Worm (Caenorhabditis elegans) whole organism, L4 larva: ENCODE data around the gene ulp-4.

Experiments used
- ZK546.5 ChIP-seq, 2 experiments: sonication (generic microtip); optimal IDR thresholded peaks; 2 replicates each; lab custom pipeline; 2017; ENCODE audit warnings: missing biosample characterization in 2 of 2, missing genetic modification characterization in 2 of 2
- daf-19 ChIP-seq: fragments of 200-800 bp; sonication (Bioruptor generic); conservative IDR thresholded peaks from 2 replicates; pipeline ENCODE4 v1.3.6; 2022; ENCODE audit warnings: missing genetic modification characterization, missing compliant biosample characterization
- fkh-10 ChIP-seq: fragments of 150-350 bp; optimal IDR thresholded peaks from 2 replicates; lab custom pipeline; 2014; ENCODE audit warnings: missing biosample characterization, missing genetic modification reagents, missing genetic modification characterization
- hmg-1.1 ChIP-seq: fragments of 200-800 bp; sonication (Bioruptor generic); IDR thresholded peaks from 2 replicates; pipeline ENCODE4 v1.3.6; 2022; ENCODE audit warnings: missing genetic modification reagents, missing genetic modification characterization, missing compliant biosample characterization
- lin-15B ChIP-seq: fragments of 150-350 bp; sonication (generic microtip); optimal IDR thresholded peaks from 3 replicates; lab custom pipeline; 2014; ENCODE audit warnings: missing biosample characterization, missing genetic modification characterization
- mep-1 ChIP-seq: fragments of 150-350 bp; sonication (generic microtip); optimal IDR thresholded peaks from 3 replicates; lab custom pipeline; 2014; ENCODE audit warnings: missing biosample characterization, missing genetic modification characterization
- mxl-2 ChIP-seq: fragments of 200-800 bp; sonication (Bioruptor generic); conservative IDR thresholded peaks from 2 replicates; pipeline ENCODE4 v1.3.6; 2022; ENCODE audit warnings: missing genetic modification reagents, missing genetic modification characterization, missing compliant biosample characterization
- nhr-10 ChIP-seq: fragments of 150-350 bp; optimal IDR thresholded peaks from 2 replicates; lab custom pipeline; 2014; ENCODE audit warnings: missing biosample characterization, missing genetic modification characterization
- nhr-28 ChIP-seq: fragments of 150-350 bp; optimal IDR thresholded peaks from 2 replicates; lab custom pipeline; 2014; ENCODE audit warnings: missing biosample characterization, missing genetic modification characterization
- pha-4 ChIP-seq, 2 experiments: fragments of 150-350 bp in 1 of 2; fragments of 200-800 bp in 1 of 2; sonication (Bioruptor generic) in 1 of 2; IDR thresholded peaks in 1 of 2; optimal IDR thresholded peaks in 1 of 2; 2 replicates each; pipeline versions ENCODE4 v1.3.6 to Lab custom; 2014 to 2022; ENCODE audit warnings: missing genetic modification characterization in 2 of 2, missing genetic modification reagents in 2 of 2, missing biosample characterization in 1 of 2, missing compliant biosample characterization in 1 of 2
- pqm-1 ChIP-seq: sonication (generic microtip); optimal IDR thresholded peaks from 2 replicates; lab custom pipeline; 2017; ENCODE audit warnings: missing biosample characterization, missing genetic modification characterization
- spr-1 ChIP-seq: sonication (generic microtip); optimal IDR thresholded peaks from 2 replicates; lab custom pipeline; 2016; ENCODE audit warnings: mild to moderate bottlenecking, missing genetic modification characterization, missing compliant biosample characterization
- ztf-11 ChIP-seq: fragments of 150-350 bp; optimal IDR thresholded peaks from 2 replicates; lab custom pipeline; 2014; ENCODE audit warnings: missing biosample characterization, missing genetic modification characterization

ce11 chrII:8116159-8116558 lies 13.6 kb upstream of the ulp-4 start, which contains the start of gene unc-105:
- no peak for TF ChIP-seq fkh-10 (GFP tag; lab: Kevin White, UChicago)
- TF ChIP-seq daf-19 (GFP tag; lab: Robert Waterston, UW) = no peak
- no peak for TF ChIP-seq pha-4 (GFP tag; IDR thresholded peaks at IDR 0.05; lab: Robert Waterston, UW)
- TF ChIP-seq pha-4 (tag; optimal IDR thresholded peaks at IDR 0.05; lab: Kevin White, UChicago) = no peak
- TF ChIP-seq pqm-1 = no peak
- TF ChIP-seq ZK546.5 (tag; optimal IDR thresholded peaks at IDR 0.05; lab: Kevin White, UChicago) = no peak
- TF ChIP-seq mep-1 (tag; lab: Kevin White, UChicago) = no peak
- no peak for TF ChIP-seq hmg-1.1 (GFP tag; lab: Robert Waterston, UW)
- no peak for TF ChIP-seq nhr-28 (tag; lab: Kevin White, UChicago)
- TF ChIP-seq lin-15B (tag; lab: Kevin White, UChicago) = no peak
- TF ChIP-seq ztf-11 (tag; lab: Kevin White, UChicago) = no peak
- TF ChIP-seq nhr-10 (tag; lab: Kevin White, UChicago) = no peak
- TF ChIP-seq mxl-2 (GFP tag; lab: Robert Waterston, UW) = no peak
- TF ChIP-seq spr-1 = no peak
